Worm (Caenorhabditis elegans): Measurements from ENCODE around the gene ccf-1.
A peak's percentile ranks its signal among the peaks of the same experiment; 100 is the strongest.

ce11 chrIII:11935948-11936280, 15.9 kb upstream of the ccf-1 start:
- no peak for TF ChIP-seq nhr-28 (tag; optimal IDR thresholded peaks at IDR 0.05)
- no peak for TF ChIP-seq zip-2 (tag; optimal IDR thresholded peaks at IDR 0.05)
- no peak for TF ChIP-seq lim-7 (GFP tag; IDR thresholded peaks at IDR 0.05)
- no peak for TF ChIP-seq ztf-7 (tag; optimal IDR thresholded peaks at IDR 0.05)
- no peak for TF ChIP-seq nhr-237 (tag; optimal IDR thresholded peaks at IDR 0.05)
- peak in 1 of 2 experiments; percentile 42 for TF ChIP-seq lsy-2 (tag; optimal IDR thresholded peaks at IDR 0.05)
- TF ChIP-seq mxl-3 (GFP tag; optimal IDR thresholded peaks at IDR 0.05): no peak
- no peak for TF ChIP-seq lin-15B (tag; optimal IDR thresholded peaks at IDR 0.05)

All from whole organism, L4 larva.